Fruit fly (Drosophila melanogaster): Measurements from ENCODE around the gene eIF5B.

DNA sequence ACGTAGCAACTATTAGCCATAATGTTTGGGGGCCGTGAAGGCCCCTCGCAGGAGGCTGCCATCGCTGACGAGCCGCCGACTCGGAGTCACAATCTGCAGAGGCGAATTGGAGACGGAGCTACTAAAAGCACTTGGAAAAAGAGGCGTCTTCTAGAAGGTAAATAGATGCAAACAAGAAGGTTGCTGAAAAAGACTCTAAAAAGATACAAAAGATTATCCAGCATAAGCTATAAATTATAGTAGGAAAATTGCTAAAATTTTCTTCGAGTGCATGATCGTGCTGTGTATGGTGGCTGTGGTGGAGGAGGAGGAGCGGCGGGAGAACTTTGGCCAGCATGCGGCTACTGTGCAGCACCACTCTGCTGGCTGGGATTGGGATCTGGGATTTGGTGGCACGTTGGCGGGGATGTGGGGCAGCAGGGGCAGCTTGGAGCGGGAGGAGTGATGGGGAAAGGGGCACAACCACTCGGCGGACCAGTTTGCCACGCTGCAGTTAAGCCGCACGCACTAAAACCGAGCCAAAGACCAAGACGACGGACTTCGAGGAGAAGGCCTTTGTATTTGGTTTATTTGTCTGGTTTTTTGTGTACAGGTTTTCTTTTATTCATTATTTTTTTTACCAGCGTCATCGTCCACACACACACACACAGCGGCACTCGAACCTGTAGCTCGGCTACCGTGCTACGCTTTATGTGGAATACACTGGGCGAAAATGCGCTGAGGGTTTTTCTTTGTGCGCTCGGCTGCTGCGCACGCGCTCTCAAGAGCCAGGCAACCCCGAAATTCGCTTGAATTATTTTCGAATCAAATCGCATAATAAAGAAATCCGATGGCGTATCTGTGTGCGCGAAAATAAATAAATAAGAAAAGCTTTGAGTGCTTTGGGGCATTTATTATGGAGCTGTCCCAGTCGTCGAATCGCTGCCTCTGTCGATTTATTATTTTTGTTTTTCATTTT, 71.8 kb downstream of the eIF5B start:
- TF ChIP-seq Scr (GFP tag; IDR thresholded peaks at IDR 0.05; ENCODE audit: partially characterized antibody) (no peak), Fer1 (GFP tag; optimal IDR thresholded peaks at IDR 0.05) (no peak), sd (tag; optimal IDR thresholded peaks at IDR 0.05) (no peak), wor (GFP tag; IDR thresholded peaks at IDR 0.05) (no peak), fd102C (GFP tag; optimal IDR thresholded peaks at IDR 0.05) (no peak)
